Worm (Caenorhabditis elegans) whole organism, L4/young adult: ENCODE measurements around the gene T06E8.8.

ENCODE experiments used
- W03F9.2 ChIP-seq: fragments of 150-350 bp; optimal IDR thresholded peaks from 2 replicates; lab custom pipeline; 2014; ENCODE audit warnings: missing biosample characterization, missing genetic modification characterization
- dao-5 ChIP-seq: sonication (generic microtip); optimal IDR thresholded peaks from 2 replicates; lab custom pipeline; 2016; ENCODE audit warnings: missing genotype, missing genetic modification characterization, moderate library complexity, missing compliant biosample characterization
- him-1 ChIP-seq: sonication (generic microtip); optimal IDR thresholded peaks from 2 replicates; lab custom pipeline; 2016; ENCODE audit warnings: missing genotype, missing genetic modification reagents, missing genetic modification characterization, missing compliant biosample characterization

T06E8.8 gene

DNA sequence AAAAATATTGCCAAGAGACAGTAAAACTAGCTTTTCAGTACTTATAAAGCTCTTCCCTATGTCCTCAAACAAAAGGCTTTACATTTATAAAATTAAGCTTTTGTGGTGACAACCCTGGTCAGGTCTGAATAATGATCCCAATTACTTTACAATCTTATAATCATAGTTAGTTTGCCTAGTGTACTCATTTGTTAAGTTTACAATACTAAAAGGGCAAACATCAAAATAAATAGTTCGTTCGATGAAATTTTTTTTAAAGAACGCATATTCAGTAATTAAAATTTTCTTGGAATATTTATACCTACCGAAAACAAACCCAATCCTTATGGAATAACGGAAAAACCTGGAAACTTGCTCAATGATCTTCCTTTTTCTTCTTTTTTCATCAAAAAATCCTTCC is 15.2 kb downstream of the T06E8.8 start:
- TF ChIP-seq W03F9.2 (tag; lab: Kevin White, UChicago): no peak

DNA sequence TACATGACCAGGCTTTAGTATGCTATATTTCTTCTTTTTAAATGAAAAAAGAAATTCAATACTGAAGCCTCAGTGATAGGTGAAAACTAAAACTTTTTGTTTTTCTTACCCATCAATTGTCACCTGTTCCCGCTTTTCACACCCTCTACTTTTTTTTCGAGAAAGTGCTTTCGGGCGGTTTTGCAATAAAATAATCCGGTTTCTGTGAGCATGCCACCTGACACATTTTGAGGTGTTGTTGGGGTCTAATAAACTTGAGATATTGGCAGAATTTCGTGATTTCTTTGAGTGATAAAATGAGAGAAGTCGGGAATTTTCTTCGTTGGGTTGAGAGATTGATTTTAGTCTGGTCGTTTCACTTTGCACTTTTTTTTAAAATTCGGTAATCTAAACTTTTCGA is 16.5 kb downstream of the T06E8.8 start:
- TF ChIP-seq W03F9.2 (tag; lab: Kevin White, UChicago): no peak
- TF ChIP-seq dao-5 (tag; lab: Kevin White, UChicago): no peak
- no peak for TF ChIP-seq him-1 (tag; lab: Kevin White, UChicago)

DNA sequence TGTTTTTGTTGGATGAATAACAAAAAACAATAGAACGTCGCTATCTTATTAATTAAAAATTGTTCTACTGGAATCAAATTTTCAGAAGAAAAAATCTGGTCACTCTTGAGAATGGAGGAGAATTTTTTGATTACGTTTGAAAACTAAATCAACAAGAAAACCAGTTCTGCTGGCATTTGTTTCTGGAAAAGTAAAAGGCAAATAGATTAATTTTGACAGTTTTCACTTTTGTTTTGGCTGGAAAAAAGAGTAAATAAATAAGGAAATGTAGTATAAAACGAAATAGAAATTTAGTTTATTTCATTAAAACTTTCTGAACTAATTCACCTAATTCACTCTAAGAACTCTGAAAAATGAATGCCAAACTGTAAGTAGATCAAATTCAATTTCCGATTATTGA is 20.7 kb downstream of the T06E8.8 start, which contains the start of gene fipr-13:
Gene fipr-13, plus strand, starts transcription at position 301 of the 400 bp plus-strand sequence.
- TF ChIP-seq W03F9.2 (tag; lab: Kevin White, UChicago) (no peak), him-1 (tag; lab: Kevin White, UChicago) (no peak), dao-5 (tag; lab: Kevin White, UChicago) (no peak)

DNA sequence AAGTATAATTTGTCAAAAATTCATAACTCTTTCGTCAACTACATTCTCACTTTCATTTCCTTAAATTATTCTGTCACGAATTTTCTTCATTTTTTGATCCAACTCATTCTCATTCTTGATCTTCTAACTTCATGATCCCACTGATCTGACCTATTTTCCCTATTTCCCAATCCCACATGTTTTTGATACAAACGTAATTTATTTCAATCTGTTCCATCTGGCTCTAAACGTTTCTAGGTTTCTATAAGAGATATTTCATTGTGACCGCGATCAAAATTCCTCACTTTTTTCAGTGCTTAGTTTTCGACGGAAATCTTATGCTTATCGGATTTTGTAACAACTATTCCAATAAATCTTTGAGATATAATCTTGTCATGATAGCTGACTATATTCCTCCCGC is 22.1 kb downstream of the T06E8.8 start:
- no peak for TF ChIP-seq him-1 (tag; lab: Kevin White, UChicago)
- TF ChIP-seq W03F9.2 (tag; lab: Kevin White, UChicago): no peak
- no peak for TF ChIP-seq dao-5 (tag; lab: Kevin White, UChicago)

DNA sequence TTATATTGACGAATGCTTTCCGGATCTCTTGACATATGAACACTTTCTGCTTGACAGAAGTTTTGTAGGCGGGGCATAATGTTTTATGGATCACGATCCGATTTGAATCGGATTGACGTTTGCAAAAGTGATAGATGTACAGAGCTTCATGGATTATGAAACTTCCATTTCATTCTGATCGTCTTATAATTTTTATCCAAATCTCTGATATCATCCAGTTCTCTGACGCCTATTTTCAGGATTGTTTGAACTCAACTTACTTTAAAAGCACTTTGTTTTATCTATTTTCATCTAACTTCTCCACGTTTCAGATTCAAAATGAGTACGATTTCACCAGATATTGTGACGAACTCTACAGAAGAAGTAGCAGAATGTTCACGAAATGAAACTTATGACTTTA is 23.2 kb downstream of the T06E8.8 start, which contains the start of gene npr-39:
Gene npr-39, plus strand, starts transcription at position 301 of the 400 bp plus-strand sequence.
- TF ChIP-seq W03F9.2 (tag; lab: Kevin White, UChicago) (no peak), him-1 (tag; lab: Kevin White, UChicago) (no peak), dao-5 (tag; lab: Kevin White, UChicago) (no peak)

DNA sequence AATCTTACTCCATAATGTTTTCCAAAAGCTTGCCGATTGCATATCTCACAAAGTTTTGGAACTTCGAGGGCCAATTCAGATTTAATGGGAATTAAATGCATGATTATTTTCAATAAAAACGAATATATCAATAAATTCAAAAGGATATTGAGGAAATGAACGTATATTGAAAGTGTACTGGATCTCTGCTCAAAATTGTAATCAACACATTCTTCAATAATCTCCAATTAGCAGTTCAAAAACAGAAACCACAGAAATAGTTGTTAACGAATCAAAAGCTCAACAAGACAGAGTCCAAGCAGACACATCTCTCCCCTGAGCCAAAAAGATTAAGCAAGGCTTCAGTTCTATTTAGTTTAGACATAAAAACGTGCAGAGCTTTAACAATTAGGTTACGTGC is 27.0 kb downstream of the T06E8.8 start, which contains the start of gene nhr-192:
Gene nhr-192, minus strand, starts transcription at position 101 of the 400 bp plus-strand sequence.
- no peak for TF ChIP-seq W03F9.2 (tag; lab: Kevin White, UChicago)
- no peak for TF ChIP-seq dao-5 (tag; lab: Kevin White, UChicago)
- no peak for TF ChIP-seq him-1 (tag; lab: Kevin White, UChicago)

DNA sequence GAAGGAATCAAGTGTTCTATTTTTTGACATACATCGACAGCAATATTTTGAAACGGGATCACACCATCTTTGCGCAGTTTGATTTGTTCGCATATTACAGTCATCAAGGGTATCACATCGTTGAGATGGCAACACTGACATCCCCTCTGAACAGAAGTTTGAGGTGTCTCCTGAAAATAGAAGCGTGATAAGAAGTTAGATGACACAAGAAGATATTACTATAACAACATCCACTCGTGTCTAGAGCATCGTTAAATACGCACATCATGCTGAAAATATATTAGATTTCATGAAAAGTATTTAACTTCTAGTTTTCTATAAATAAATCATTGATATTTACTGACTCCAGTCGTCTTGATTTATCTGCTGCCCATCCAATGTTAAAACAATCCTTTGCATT is 29.2 kb downstream of the T06E8.8 start:
- no peak for TF ChIP-seq W03F9.2 (tag; lab: Kevin White, UChicago)
- no peak for TF ChIP-seq him-1 (tag; lab: Kevin White, UChicago)
- no peak for TF ChIP-seq dao-5 (tag; lab: Kevin White, UChicago)

DNA sequence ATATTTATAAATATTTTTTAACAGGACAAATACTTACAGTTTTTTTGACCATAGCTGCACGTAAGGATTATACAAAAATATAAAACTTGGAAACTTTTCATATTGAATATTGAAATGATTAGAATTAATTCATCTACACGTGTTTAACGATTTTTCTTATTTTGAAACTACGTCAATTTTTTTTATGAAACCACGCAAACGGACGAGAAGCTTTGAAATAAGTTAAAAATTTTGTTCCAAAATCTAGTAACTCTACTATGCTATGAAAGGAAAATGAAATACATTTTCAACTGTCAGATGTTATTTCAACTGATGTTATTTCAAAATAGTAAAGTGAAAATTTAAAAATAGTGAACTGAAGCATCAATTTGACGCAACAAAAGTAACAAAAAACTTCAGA is 30.2 kb downstream of the T06E8.8 start, which contains the start of gene F57A8.6:
Gene F57A8.6, minus strand, starts transcription at position 101 of the 400 bp plus-strand sequence.
- TF ChIP-seq dao-5 (tag; lab: Kevin White, UChicago): no peak
- no peak for TF ChIP-seq W03F9.2 (tag; lab: Kevin White, UChicago)
- TF ChIP-seq him-1 (tag; lab: Kevin White, UChicago): no peak

DNA sequence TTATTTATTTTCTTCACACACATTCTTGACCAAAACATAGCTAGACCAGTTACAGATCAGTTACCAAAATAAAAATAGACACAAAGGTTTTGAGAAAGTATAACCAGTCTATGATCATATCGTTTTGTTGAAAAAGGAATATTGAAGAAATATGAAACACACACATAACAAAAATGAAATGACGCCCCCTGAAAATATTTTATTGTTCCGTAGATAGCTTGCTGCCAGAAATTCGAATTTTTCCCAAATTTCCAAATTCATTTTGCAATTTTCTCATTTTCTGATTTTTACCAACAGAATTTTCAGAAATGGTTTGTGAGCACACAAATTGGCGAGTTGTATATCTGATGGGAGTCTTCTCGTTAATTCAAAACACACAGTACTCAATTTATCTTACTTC is 31.9 kb downstream of the T06E8.8 start, which contains the start of gene F57A8.7:
Gene F57A8.7, plus strand, starts transcription at position 301 of the 400 bp plus-strand sequence.
- no peak for TF ChIP-seq dao-5 (tag; lab: Kevin White, UChicago)
- no peak for TF ChIP-seq W03F9.2 (tag; lab: Kevin White, UChicago)
- no peak for TF ChIP-seq him-1 (tag; lab: Kevin White, UChicago)

DNA sequence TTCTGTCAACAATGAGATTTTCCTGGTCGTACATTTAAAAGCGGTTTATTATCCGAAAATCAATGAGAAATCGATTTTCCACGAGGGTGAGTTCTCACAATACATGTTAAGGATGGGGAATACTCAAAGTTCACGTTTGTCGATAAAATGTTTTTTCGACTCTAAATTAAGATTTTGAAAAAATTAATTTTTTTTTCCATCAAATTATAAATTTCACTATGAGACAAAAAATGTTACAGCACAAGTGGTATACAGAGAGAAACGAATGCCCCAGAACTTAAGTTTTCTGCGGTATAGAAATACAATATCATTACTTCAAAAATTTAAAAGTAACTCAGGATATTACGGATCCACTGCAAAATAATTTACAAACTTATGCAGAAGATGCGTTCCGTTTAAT is 34.7 kb downstream of the T06E8.8 start, which contains the start of gene R04B5.1:
Gene R04B5.1, minus strand, starts transcription at position 101 of the 400 bp plus-strand sequence.
- TF ChIP-seq W03F9.2 (tag; lab: Kevin White, UChicago) (no peak), dao-5 (tag; lab: Kevin White, UChicago) (no peak), him-1 (tag; lab: Kevin White, UChicago) (no peak)

DNA sequence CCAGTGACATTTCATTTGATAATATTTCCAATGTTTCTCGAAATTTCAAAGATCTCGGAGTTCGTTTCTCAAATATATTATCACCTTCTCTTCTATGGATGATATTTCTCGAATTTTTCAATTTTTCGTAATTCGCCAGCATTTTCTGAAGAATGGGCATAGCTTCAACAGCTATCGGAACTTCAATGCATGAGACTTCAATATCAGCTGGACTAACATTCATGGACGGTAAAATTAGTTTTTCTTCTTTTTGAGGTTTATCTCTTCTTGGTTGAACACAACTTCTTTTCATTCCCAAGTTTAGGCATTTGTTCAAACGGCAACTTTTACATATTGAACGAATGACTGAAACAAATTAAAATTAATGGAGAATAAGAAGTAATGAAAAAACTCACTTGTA is 37.4 kb downstream of the T06E8.8 start:
- TF ChIP-seq W03F9.2 (tag; lab: Kevin White, UChicago): no peak
- TF ChIP-seq dao-5 (tag; lab: Kevin White, UChicago): no peak
- TF ChIP-seq him-1 (tag; lab: Kevin White, UChicago): no peak

DNA sequence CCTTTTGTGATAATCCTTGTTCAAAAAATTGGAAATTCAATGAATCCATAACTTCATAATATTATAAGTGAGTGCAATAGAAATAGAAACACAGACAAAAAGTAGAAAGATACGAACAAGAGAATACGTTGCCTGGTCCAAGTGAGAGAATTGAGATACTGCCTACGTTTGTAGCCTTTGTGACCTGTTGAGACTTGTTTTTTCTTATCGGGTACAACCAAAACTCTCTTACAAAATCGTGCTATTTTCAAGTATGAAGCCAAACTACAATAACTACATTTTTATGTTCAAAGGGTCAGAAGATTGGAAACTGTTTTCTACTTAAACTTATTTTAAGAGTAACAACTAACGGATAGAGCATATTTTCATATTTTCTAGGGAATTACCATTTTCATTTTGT is 38.1 kb downstream of the T06E8.8 start, which contains the start of gene nhr-205:
Gene nhr-205, minus strand, starts transcription at position 141 of the 400 bp plus-strand sequence.
- TF ChIP-seq dao-5 (tag; lab: Kevin White, UChicago) (no peak), W03F9.2 (tag; lab: Kevin White, UChicago) (no peak), him-1 (tag; lab: Kevin White, UChicago) (no peak)

DNA sequence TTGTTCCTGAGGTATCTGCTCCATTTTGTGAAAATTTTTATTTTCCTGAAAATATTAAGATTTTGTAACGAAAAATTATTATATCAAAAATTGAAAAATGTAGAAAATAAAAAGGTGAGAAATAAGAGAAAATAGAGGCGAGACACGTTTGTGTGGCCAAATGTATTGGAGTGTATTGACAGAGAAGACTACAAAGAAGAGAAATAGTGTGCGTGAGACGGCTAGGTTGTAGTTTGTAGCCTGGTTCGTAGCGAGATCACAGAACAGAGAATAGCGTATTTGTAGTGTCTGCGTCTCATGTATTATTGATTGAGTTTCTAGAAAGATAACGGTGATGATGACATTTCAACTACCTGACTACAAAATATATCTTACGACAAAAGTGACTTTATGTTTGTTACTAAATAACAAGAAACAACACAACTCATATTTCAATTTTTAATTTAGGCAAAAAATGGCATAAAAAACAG is 40.5 kb downstream of the T06E8.8 start, which contains the start of gene nhr-12:
Gene nhr-12, minus strand, starts transcription at position 51 of the 470 bp plus-strand sequence.
- TF ChIP-seq W03F9.2 (tag; lab: Kevin White, UChicago) (no peak), him-1 (tag; lab: Kevin White, UChicago) (no peak), dao-5 (tag; lab: Kevin White, UChicago) (no peak)

DNA sequence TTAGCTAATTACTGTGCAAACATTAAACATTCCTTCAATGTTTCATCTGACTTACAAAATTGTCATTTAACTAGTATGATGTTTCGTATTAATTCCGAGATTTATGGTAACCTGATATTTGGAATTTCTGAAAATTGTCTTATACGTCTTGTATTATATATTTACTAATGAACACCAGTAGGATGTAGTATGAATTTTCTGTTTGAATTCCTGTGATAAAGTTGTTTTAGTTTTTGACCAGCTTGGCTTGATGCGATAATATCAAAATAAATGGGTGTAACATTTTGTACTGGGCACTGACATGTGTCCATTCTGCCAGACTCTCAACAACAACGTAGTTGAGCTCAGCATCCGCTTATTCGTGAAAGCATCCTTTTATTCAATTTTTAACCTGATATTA is 41.3 kb downstream of the T06E8.8 start, which contains the start of gene R04B5.6:
Gene R04B5.6, plus strand, starts transcription at position 301 of the 400 bp plus-strand sequence.
- TF ChIP-seq W03F9.2 (tag; lab: Kevin White, UChicago) (no peak), him-1 (tag; lab: Kevin White, UChicago) (no peak), dao-5 (tag; lab: Kevin White, UChicago) (no peak)
